Fruit fly (Drosophila melanogaster) whole organism: Measurements from ENCODE around the gene CG13047.

Experiments
- CG8478 ChIP-seq: fragments of >200 bp; optimal IDR thresholded peaks from 2 replicates; lab custom pipeline; 2018; ENCODE audit warnings: inconsistent platforms
- Dll ChIP-seq: fragments of >200 bp; optimal IDR thresholded peaks from 2 replicates; lab custom pipeline; 2017
- EcR ChIP-seq, 2 experiments: fragments of >200 bp; optimal IDR thresholded peaks; 2 replicates each; lab custom pipeline; 2017; ENCODE audit warnings: missing biosample characterization in 2 of 2, missing genetic modification characterization in 2 of 2, missing genetic modification reagents in 2 of 2
- pan ChIP-seq: fragments of >200 bp; optimal IDR thresholded peaks from 2 replicates; lab custom pipeline; 2017
- psq ChIP-seq: fragments of >200 bp; optimal IDR thresholded peaks from 2 replicates; lab custom pipeline; 2017
- usp ChIP-seq: fragments of >200 bp; optimal IDR thresholded peaks from 2 replicates; lab custom pipeline; 2017; ENCODE audit warnings: missing biosample characterization, missing genetic modification characterization, mixed read lengths

The CG13047 gene

DNA sequence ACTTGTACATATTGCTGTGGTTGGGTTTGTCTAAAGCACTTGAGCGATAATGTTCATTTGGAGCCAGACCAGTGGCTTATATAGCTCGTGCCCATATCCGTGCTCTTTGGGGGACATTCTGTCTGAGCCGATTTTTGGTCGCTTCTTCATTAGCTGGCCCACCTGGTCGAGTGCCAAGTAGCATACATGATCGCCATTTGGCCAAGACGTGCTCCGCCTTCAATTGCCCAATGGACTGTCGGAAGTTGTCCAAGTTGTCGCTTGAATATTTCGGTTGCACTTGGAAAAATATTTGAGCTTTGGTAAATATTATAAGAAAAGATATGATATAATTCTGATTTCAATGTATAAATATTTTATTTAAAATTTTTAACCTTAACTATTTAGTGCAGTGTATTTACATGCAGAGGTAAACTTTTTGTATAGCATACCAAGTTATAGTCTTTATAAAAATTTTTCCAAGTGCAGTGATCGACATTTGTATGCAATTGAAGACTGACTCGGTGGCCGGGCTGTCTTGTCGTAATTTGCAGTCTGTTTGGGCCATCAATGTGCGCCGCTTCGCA, at the start of gene CG13047:
Gene CG13047, minus strand, starts transcription at position 51 of the 566 bp plus-strand sequence.
- TF ChIP-seq pan (lab: Kevin White, UChicago) (no peak), Dll (lab: Kevin White, UChicago) (no peak), CG8478 (no peak), EcR (GFP tag; optimal IDR thresholded peaks at IDR 0.05; lab: Kevin White, UChicago) (no peak), psq (lab: Kevin White, UChicago) (no peak), usp (GFP tag; lab: Kevin White, UChicago) (no peak)

- TF ChIP-seq psq (lab: Kevin White, UChicago) (no peak), Dll (lab: Kevin White, UChicago) (no peak), pan (lab: Kevin White, UChicago) (no peak), CG8478 (no peak), EcR (GFP tag; optimal IDR thresholded peaks at IDR 0.05; lab: Kevin White, UChicago) (no peak), usp (GFP tag; lab: Kevin White, UChicago) (no peak)
Measured at dm6 chr3L:16334876-16335275, 49.7 kb upstream of the CG13047 start.

dm6 chr3L:16333013-16333412, 47.8 kb upstream of the CG13047 start, which contains the start of gene CG13056:
CG13056 (plus strand) TSS chr3L:16333313.
- no peak for TF ChIP-seq EcR (GFP tag; optimal IDR thresholded peaks at IDR 0.05; lab: Kevin White, UChicago)
- TF ChIP-seq pan (lab: Kevin White, UChicago) = no peak
- no peak for TF ChIP-seq usp (GFP tag; lab: Kevin White, UChicago)
- no peak for TF ChIP-seq CG8478
- no peak for TF ChIP-seq Dll (lab: Kevin White, UChicago)
- TF ChIP-seq psq (lab: Kevin White, UChicago) = no peak

DNA sequence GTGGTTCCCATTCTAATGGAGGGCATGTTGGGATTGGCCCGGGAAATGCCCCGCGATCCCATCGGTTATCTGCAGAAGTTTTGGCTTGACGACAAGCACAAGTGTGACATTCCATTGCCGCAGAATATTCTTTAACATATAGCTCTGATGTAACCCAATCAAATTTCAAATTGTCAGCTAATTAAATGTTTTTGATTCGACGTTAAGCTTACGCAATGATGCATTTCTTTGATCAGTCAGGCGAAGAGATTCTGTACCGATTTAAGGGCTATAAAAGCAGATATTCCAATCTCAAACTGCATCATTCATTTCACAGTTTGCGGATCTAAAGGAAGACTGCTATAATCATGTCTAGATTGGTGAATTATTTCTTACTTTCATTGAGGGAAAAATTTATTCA, 46.4 kb upstream of the CG13047 start, which contains the start of gene retinin:
Gene retinin, plus strand, starts transcription at position 301 of the 400 bp plus-strand sequence.
- no peak for TF ChIP-seq psq (lab: Kevin White, UChicago)
- no peak for TF ChIP-seq Dll (lab: Kevin White, UChicago)
- TF ChIP-seq pan (lab: Kevin White, UChicago) = no peak
- TF ChIP-seq usp (GFP tag; lab: Kevin White, UChicago) = no peak
- no peak for TF ChIP-seq CG8478
- no peak for TF ChIP-seq EcR (GFP tag; optimal IDR thresholded peaks at IDR 0.05; lab: Kevin White, UChicago)

DNA sequence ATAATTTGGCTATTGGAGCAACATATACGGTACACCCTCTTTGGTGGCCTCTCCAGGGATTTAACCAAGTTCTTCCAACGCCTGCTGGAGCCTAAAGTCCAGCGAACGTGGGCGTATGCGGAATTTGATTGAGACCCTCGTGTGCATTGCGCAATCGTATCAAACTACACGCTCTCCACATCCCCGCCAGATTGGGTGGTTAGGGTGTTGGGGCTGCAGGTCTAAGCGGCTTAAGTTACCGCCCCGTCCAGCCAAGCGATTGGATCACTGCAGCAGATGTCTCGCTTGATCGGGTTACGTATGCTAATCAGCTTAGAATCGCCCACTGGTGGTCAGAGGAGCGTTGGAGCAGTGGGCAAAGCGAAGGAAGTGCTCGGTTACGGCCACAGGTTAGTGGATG, 45.5 kb upstream of the CG13047 start, which contains the start of gene CG33060:
Gene CG33060, plus strand, starts transcription at position 301 of the 400 bp plus-strand sequence.
- TF ChIP-seq pan (lab: Kevin White, UChicago) (no peak), usp (GFP tag; lab: Kevin White, UChicago) (no peak), psq (lab: Kevin White, UChicago) (no peak), EcR (GFP tag; optimal IDR thresholded peaks at IDR 0.05; lab: Kevin White, UChicago) (no peak), CG8478 (no peak), Dll (lab: Kevin White, UChicago) (no peak)

- TF ChIP-seq CG8478 = no peak
- TF ChIP-seq usp (GFP tag; lab: Kevin White, UChicago) = no peak
- no peak for TF ChIP-seq EcR (GFP tag; optimal IDR thresholded peaks at IDR 0.05; lab: Kevin White, UChicago)
- TF ChIP-seq psq (lab: Kevin White, UChicago) = no peak
- no peak for TF ChIP-seq pan (lab: Kevin White, UChicago)
- TF ChIP-seq Dll (lab: Kevin White, UChicago) = no peak
Measured at dm6 chr3L:16329495-16329894, 44.3 kb upstream of the CG13047 start, which contains the start of gene CG33061. CG33061 (plus strand) TSS chr3L:16329795.

dm6 chr3L:16328207-16328891, 43.2 kb upstream of the CG13047 start, which contains the start of gene CG13058:
CG13058 (plus strand) TSS chr3L:16328841.
- no peak for TF ChIP-seq psq (lab: Kevin White, UChicago)
- TF ChIP-seq usp (GFP tag; lab: Kevin White, UChicago) = no peak
- no peak for TF ChIP-seq EcR (GFP tag; optimal IDR thresholded peaks at IDR 0.05; lab: Kevin White, UChicago)
- no peak for TF ChIP-seq CG8478
- TF ChIP-seq Dll (lab: Kevin White, UChicago) = no peak
- TF ChIP-seq pan (lab: Kevin White, UChicago) = no peak

DNA sequence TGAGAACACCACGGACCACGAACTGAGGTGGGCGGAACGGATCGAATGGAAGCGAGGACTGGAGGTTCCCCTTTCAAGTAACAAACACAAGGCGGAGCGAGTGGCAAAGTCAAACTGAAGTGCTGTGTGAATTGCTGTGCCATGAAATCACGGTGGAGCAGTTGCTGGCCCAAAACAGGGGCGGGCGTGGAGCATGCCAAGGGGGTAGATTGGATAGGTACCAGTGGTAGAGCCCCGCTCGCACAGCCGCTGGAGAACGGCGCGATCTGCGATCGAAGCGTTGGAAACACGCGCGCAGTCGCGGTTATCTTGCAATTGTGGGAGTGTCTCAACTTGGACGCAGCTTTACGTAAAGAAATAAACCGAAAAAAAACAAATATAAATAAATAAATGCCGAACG, 42.6 kb upstream of the CG13047 start, which contains the start of gene CG13038:
Gene CG13038, minus strand, starts transcription at position 118 of the 400 bp plus-strand sequence.
- TF ChIP-seq psq (lab: Kevin White, UChicago) (no peak), CG8478 (no peak), Dll (lab: Kevin White, UChicago) (no peak), pan (lab: Kevin White, UChicago) (no peak), usp (GFP tag; lab: Kevin White, UChicago) (no peak), EcR (GFP tag; optimal IDR thresholded peaks at IDR 0.05; lab: Kevin White, UChicago) (no peak)

DNA sequence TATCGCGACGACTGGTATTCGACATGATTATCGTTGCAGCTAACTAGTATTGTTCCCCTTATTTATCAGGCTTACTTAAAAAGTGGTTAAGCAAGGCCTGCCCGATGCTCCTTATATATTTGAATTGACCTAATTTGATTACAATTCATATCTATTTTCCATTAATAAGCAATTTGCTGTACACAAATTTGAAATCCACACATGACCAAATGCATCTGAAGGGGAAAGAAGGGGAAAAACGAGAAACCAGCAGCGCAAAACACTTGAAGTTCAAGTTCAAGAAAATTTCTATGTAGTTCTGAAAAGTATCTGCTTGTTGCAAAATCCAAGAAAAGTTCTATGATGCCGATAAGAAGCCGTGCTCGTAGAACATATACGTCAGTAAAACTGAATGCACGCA, 41.5 kb upstream of the CG13047 start, which contains the start of the genes CG13040 and CG13039:
Gene CG13040, minus strand, starts transcription at position 101 of the 400 bp plus-strand sequence.
Gene CG13039, minus strand, starts transcription at position 106 of the 400 bp plus-strand sequence.
- no peak for TF ChIP-seq EcR (GFP tag; optimal IDR thresholded peaks at IDR 0.05; lab: Kevin White, UChicago)
- no peak for TF ChIP-seq psq (lab: Kevin White, UChicago)
- TF ChIP-seq Dll (lab: Kevin White, UChicago) = no peak
- no peak for TF ChIP-seq pan (lab: Kevin White, UChicago)
- TF ChIP-seq CG8478 = no peak
- TF ChIP-seq usp (GFP tag; lab: Kevin White, UChicago) = no peak

DNA sequence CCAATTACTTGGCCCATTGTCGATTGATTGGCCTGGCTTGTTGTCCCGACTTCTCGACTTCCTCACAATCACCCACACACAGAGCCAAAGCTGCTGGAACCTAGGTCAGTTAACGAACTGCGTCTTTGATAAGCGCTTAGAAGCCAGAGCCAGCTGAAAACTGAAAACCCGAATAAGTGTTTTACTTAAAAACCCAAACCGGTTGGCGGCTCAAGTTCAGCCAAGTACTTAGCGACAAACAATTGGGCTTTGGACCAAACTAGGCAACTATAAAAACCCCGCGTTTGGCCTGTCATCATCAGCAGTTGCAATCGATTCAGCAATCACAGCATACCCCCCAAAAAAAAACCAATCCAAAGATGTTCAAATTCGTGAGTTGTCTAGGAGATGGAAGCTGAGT, 38.2 kb upstream of the CG13047 start, which contains the start of gene CG13059:
Gene CG13059, plus strand, starts transcription at position 301 of the 400 bp plus-strand sequence.
- no peak for TF ChIP-seq CG8478
- no peak for TF ChIP-seq EcR (GFP tag; optimal IDR thresholded peaks at IDR 0.05; lab: Kevin White, UChicago)
- TF ChIP-seq usp (GFP tag; lab: Kevin White, UChicago) = no peak

DNA sequence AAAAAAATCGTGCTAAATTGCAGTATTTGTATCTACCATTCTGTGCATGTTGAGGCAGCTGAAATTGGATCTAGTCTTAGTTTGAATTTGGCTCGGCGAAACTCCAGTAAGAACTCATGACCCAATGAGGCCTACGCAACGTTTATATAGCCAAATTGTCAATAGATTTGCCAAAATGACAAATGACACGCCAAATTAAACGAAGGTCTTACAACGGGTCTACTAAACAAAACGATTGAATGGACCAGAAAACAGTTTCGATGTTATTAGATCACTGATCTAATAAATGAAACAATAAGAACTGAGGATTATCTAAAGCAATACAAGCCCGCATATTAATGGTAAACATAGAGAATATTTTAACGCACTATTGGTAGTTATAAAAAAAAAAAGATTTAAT, 36.0 kb upstream of the CG13047 start, which contains the start of gene CG42718:
Gene CG42718, minus strand, starts transcription at position 101 of the 400 bp plus-strand sequence.
- TF ChIP-seq psq (lab: Kevin White, UChicago) (no peak), usp (GFP tag; lab: Kevin White, UChicago) (no peak), pan (lab: Kevin White, UChicago) (no peak), CG8478 (no peak), EcR (GFP tag; optimal IDR thresholded peaks at IDR 0.05; lab: Kevin White, UChicago) (no peak), Dll (lab: Kevin White, UChicago) (no peak)
